Fruit fly (Drosophila melanogaster) whole organism, embryonic: ENCODE results near the gene dj-1beta.

Experiments used
- Bdp1 ChIP-seq: fragments of 200-800 bp; sonication (Bioruptor generic); optimal IDR thresholded peaks from 3 replicates; lab custom pipeline; 2016; ENCODE audit warnings: missing biosample characterization, missing genetic modification characterization
- CG10431 ChIP-seq: fragments of 200-800 bp; sonication (Bioruptor generic); optimal IDR thresholded peaks from 3 replicates; lab custom pipeline; 2018; ENCODE audit warnings: missing biosample characterization, mild to moderate bottlenecking, missing genetic modification characterization
- CG10979 ChIP-seq: fragments of 200-800 bp; sonication (Bioruptor generic); optimal IDR thresholded peaks from 2 replicates; lab custom pipeline; 2018; ENCODE audit warnings: missing biosample characterization, mild to moderate bottlenecking, missing genetic modification characterization, moderate library complexity
- CG11695 ChIP-seq: fragments of 200-800 bp; sonication (Bioruptor generic); IDR thresholded peaks from 3 replicates; pipeline ENCODE4 v1.3.6; 2022; ENCODE audit warnings: missing biosample characterization, missing genetic modification characterization
- CG12769 ChIP-seq: fragments of 200-800 bp; sonication (Bioruptor generic); optimal IDR thresholded peaks from 2 replicates; lab custom pipeline; 2019; ENCODE audit warnings: missing biosample characterization, mild to moderate bottlenecking, missing genetic modification characterization, moderate library complexity
- CG13424 ChIP-seq: fragments of 200-800 bp; sonication (Bioruptor generic); optimal IDR thresholded peaks from 2 replicates; lab custom pipeline; 2019; ENCODE audit warnings: missing biosample characterization, mild to moderate bottlenecking, missing genetic modification characterization, moderate library complexity
- CG15269 ChIP-seq: fragments of 200-800 bp; sonication (Bioruptor generic); optimal IDR thresholded peaks from 2 replicates; lab custom pipeline; 2018; ENCODE audit warnings: missing biosample characterization, mild to moderate bottlenecking, missing genetic modification characterization, moderate library complexity
- CG17361 ChIP-seq: fragments of 200-800 bp; sonication (Bioruptor generic); IDR thresholded peaks from 3 replicates; pipeline ENCODE4 v1.3.6; 2022; ENCODE audit warnings: missing biosample characterization, missing genetic modification characterization
- CG17385 ChIP-seq: fragments of 200-800 bp; sonication (Bioruptor generic); optimal IDR thresholded peaks from 3 replicates; lab custom pipeline; 2018; ENCODE audit warnings: missing biosample characterization, mild to moderate bottlenecking, missing genetic modification characterization
- CG2202 ChIP-seq: fragments of 200-800 bp; sonication (Bioruptor generic); optimal IDR thresholded peaks from 2 replicates; lab custom pipeline; 2018; ENCODE audit warnings: missing biosample characterization, mild to moderate bottlenecking, missing genetic modification characterization
- CG2678 ChIP-seq: fragments of 200-800 bp; sonication (Bioruptor generic); optimal IDR thresholded peaks from 3 replicates; lab custom pipeline; 2019; ENCODE audit warnings: missing biosample characterization, mild to moderate bottlenecking, missing genetic modification characterization, moderate library complexity
- CG2712 ChIP-seq: fragments of 200-800 bp; optimal IDR thresholded peaks from 3 replicates; lab custom pipeline; 2019; ENCODE audit warnings: missing biosample characterization, mild to moderate bottlenecking, missing genetic modification characterization, moderate library complexity
- CG32767 ChIP-seq: fragments of 200-800 bp; sonication (Bioruptor generic); IDR thresholded peaks from 2 replicates; pipeline ENCODE4 v1.3.6; 2022; ENCODE audit warnings: missing biosample characterization, missing genetic modification characterization
- CG33557 ChIP-seq: fragments of 200-800 bp; sonication (Bioruptor generic); optimal IDR thresholded peaks from 2 replicates; lab custom pipeline; 2019; ENCODE audit warnings: missing biosample characterization, mild to moderate bottlenecking, missing genetic modification characterization, moderate library complexity
- CG3847 ChIP-seq: fragments of 200-800 bp; sonication (Bioruptor generic); IDR thresholded peaks from 2 replicates; pipeline ENCODE4 v1.3.6; 2022; ENCODE audit warnings: missing biosample characterization, missing genetic modification characterization
- CG4404 ChIP-seq: fragments of 200-800 bp; sonication (Bioruptor generic); IDR thresholded peaks from 2 replicates; pipeline ENCODE4 v1.3.6; 2022; ENCODE audit warnings: missing biosample characterization, missing genetic modification characterization
- CG4730 ChIP-seq: fragments of 200-800 bp; sonication (Bioruptor generic); IDR thresholded peaks from 2 replicates; pipeline ENCODE4 v1.3.6; 2022; ENCODE audit warnings: missing biosample characterization, missing genetic modification characterization
- CG6683 ChIP-seq: fragments of 200-800 bp; sonication (Bioruptor generic); optimal IDR thresholded peaks from 2 replicates; lab custom pipeline; 2017; ENCODE audit warnings: missing biosample characterization, mild to moderate bottlenecking, missing genetic modification characterization, missing genetic modification reagents
- CG8089 ChIP-seq: fragments of 200-800 bp; sonication (Bioruptor generic); optimal IDR thresholded peaks from 3 replicates; lab custom pipeline; 2016; ENCODE audit warnings: missing biosample characterization, missing genetic modification characterization
- CG8290 ChIP-seq, 3 experiments: fragments of 200-800 bp; sonication (Bioruptor generic); optimal IDR thresholded peaks; 2 replicates each; lab custom pipeline; 2016 to 2019; ENCODE audit warnings: missing biosample characterization in 3 of 3, missing genetic modification characterization in 3 of 3, mild to moderate bottlenecking in 2 of 3, moderate library complexity in 1 of 3
- CG8924 ChIP-seq: fragments of 200-800 bp; optimal IDR thresholded peaks from 3 replicates; lab custom pipeline; 2019; ENCODE audit warnings: missing biosample characterization, mild to moderate bottlenecking, missing genetic modification characterization, moderate library complexity
- Camta ChIP-seq: fragments of 200-800 bp; sonication (Bioruptor generic); optimal IDR thresholded peaks from 2 replicates; lab custom pipeline; 2016; ENCODE audit warnings: missing biosample characterization, missing genetic modification characterization
- D ChIP-seq, 2 experiments: fragments of 200-800 bp in 1 of 2; fragments of >200 bp in 1 of 2; sonication (Bioruptor generic) in 1 of 2; optimal IDR thresholded peaks; 2 replicates in 1 of 2; 3 replicates in 1 of 2; lab custom pipeline; 2017; ENCODE audit warnings: mild to moderate bottlenecking in 1 of 2, missing biosample characterization in 1 of 2, missing genetic modification characterization in 1 of 2, missing genetic modification reagents in 1 of 2
- D19A ChIP-seq: fragments of 200-800 bp; optimal IDR thresholded peaks from 3 replicates; lab custom pipeline; 2019; ENCODE audit warnings: missing biosample characterization, mild to moderate bottlenecking, missing genetic modification characterization, moderate library complexity
- Fer1 ChIP-seq: fragments of 200-800 bp; sonication (Bioruptor generic); optimal IDR thresholded peaks from 2 replicates; lab custom pipeline; 2017; ENCODE audit warnings: missing biosample characterization, mild to moderate bottlenecking, missing genetic modification characterization
- H2.0 ChIP-seq: fragments of 200-800 bp; sonication (Bioruptor generic); IDR thresholded peaks from 2 replicates; pipeline ENCODE4 v1.3.6; 2022; ENCODE audit warnings: missing biosample characterization, missing genetic modification characterization
- HLH3B ChIP-seq: fragments of 200-800 bp; sonication (Bioruptor generic); IDR thresholded peaks from 2 replicates; pipeline ENCODE4 v1.3.6; 2022; ENCODE audit warnings: missing biosample characterization, missing genetic modification characterization
- MTF-1 ChIP-seq: fragments of 200-800 bp; sonication (Bioruptor generic); optimal IDR thresholded peaks from 2 replicates; lab custom pipeline; 2018; ENCODE audit warnings: missing biosample characterization, mild to moderate bottlenecking, missing genetic modification characterization, borderline replicate concordance
- Meics ChIP-seq: fragments of 200-800 bp; sonication (Bioruptor generic); optimal IDR thresholded peaks from 2 replicates; lab custom pipeline; 2017; ENCODE audit warnings: missing biosample characterization, mild to moderate bottlenecking, missing genetic modification characterization
- NFAT ChIP-seq: fragments of 200-800 bp; sonication (Bioruptor generic); IDR thresholded peaks from 2 replicates; pipeline ENCODE4 v1.3.6; 2022; ENCODE audit warnings: missing biosample characterization, missing genetic modification characterization
- NfI ChIP-seq: fragments of 200-800 bp; sonication (Bioruptor generic); optimal IDR thresholded peaks from 3 replicates; lab custom pipeline; 2018; ENCODE audit warnings: missing biosample characterization, mild to moderate bottlenecking, missing genetic modification characterization, moderate library complexity
- Spps ChIP-seq: fragments of 200-800 bp; sonication (Bioruptor generic); optimal IDR thresholded peaks from 2 replicates; lab custom pipeline; 2018; ENCODE audit warnings: missing biosample characterization, mild to moderate bottlenecking, missing genetic modification characterization
- Tbp ChIP-seq: fragments of >200 bp; optimal IDR thresholded peaks from 2 replicates; lab custom pipeline; 2018; ENCODE audit warnings: missing biosample characterization, missing genetic modification characterization
- Xbp1 ChIP-seq: fragments of 200-800 bp; sonication (Bioruptor generic); optimal IDR thresholded peaks from 3 replicates; lab custom pipeline; 2016; ENCODE audit warnings: missing biosample characterization, mild to moderate bottlenecking, missing genetic modification characterization
- bcd ChIP-seq: fragments of 200-800 bp; sonication (Bioruptor generic); optimal IDR thresholded peaks from 2 replicates; lab custom pipeline; 2017; ENCODE audit warnings: missing biosample characterization, mild to moderate bottlenecking, missing genetic modification characterization
- chn ChIP-seq: fragments of 200-800 bp; sonication (Bioruptor generic); optimal IDR thresholded peaks from 2 replicates; lab custom pipeline; 2016; ENCODE audit warnings: missing biosample characterization, missing genetic modification characterization
- ci ChIP-seq: fragments of 200-800 bp; sonication (Bioruptor generic); IDR thresholded peaks from 3 replicates; pipeline ENCODE4 v1.3.6; 2022; ENCODE audit warnings: missing biosample characterization, missing genetic modification characterization
- gcm ChIP-seq: fragments of 200-800 bp; sonication (Bioruptor generic); optimal IDR thresholded peaks from 2 replicates; lab custom pipeline; 2019; ENCODE audit warnings: missing biosample characterization, mild to moderate bottlenecking, missing genetic modification characterization, moderate library complexity
- hb ChIP-seq: fragments of 200-800 bp; sonication (Bioruptor generic); IDR thresholded peaks from 3 replicates; pipeline ENCODE4 v1.3.6; 2022; ENCODE audit warnings: missing biosample characterization, missing genetic modification characterization; ENCODE audit not compliant: partially characterized antibody
- insv ChIP-seq, 2 experiments: fragments of 200-800 bp; sonication (Bioruptor generic); optimal IDR thresholded peaks; 3 replicates each; lab custom pipeline; 2016 to 2018; ENCODE audit warnings: missing biosample characterization in 2 of 2, missing genetic modification characterization in 2 of 2
- lab ChIP-seq: fragments of 200-800 bp; sonication (Bioruptor generic); optimal IDR thresholded peaks from 3 replicates; lab custom pipeline; 2017; ENCODE audit warnings: missing biosample characterization, missing genetic modification characterization, mild to moderate bottlenecking, moderate library complexity, missing genetic modification reagents
- nom ChIP-seq: fragments of 200-800 bp; sonication (Bioruptor generic); optimal IDR thresholded peaks from 2 replicates; lab custom pipeline; 2017; ENCODE audit warnings: missing biosample characterization, missing genetic modification characterization, mild to moderate bottlenecking, moderate library complexity, missing genetic modification reagents
- onecut ChIP-seq: fragments of 200-800 bp; sonication (Bioruptor generic); IDR thresholded peaks from 2 replicates; pipeline ENCODE4 v1.3.6; 2022; ENCODE audit warnings: missing biosample characterization, missing genetic modification characterization
- otp ChIP-seq: fragments of 200-800 bp; sonication (Bioruptor generic); IDR thresholded peaks from 3 replicates; pipeline ENCODE4, ENCODE4 v1.3.6; 2022; ENCODE audit warnings: missing biosample characterization, missing genetic modification characterization
- pum ChIP-seq: fragments of 200-800 bp; sonication (Bioruptor generic); optimal IDR thresholded peaks from 2 replicates; lab custom pipeline; 2016; ENCODE audit warnings: missing biosample characterization, missing genetic modification characterization
- sens ChIP-seq: fragments of 200-800 bp; sonication (Bioruptor generic); peaks from one replicate; lab custom pipeline; 2016; ENCODE audit warnings: missing biosample characterization, missing genetic modification characterization
- slp2 ChIP-seq: fragments of 200-800 bp; sonication (Bioruptor generic); optimal IDR thresholded peaks from 2 replicates; lab custom pipeline; 2016; ENCODE audit warnings: missing biosample characterization, missing genetic modification characterization
- tin ChIP-seq: fragments of 200-800 bp; sonication (Bioruptor generic); optimal IDR thresholded peaks from 3 replicates; lab custom pipeline; 2016; ENCODE audit warnings: missing biosample characterization, missing genetic modification characterization
- trem ChIP-seq: fragments of 200-800 bp; optimal IDR thresholded peaks from 3 replicates; lab custom pipeline; 2019; ENCODE audit warnings: missing biosample characterization, mild to moderate bottlenecking, missing genetic modification characterization, moderate library complexity
- zen2 ChIP-seq: fragments of 200-800 bp; sonication (Bioruptor generic); IDR thresholded peaks from 3 replicates; pipeline ENCODE4 v1.3.6; 2022; ENCODE audit warnings: missing biosample characterization, missing genetic modification characterization; ENCODE audit not compliant: partially characterized antibody

The dj-1beta gene

DNA sequence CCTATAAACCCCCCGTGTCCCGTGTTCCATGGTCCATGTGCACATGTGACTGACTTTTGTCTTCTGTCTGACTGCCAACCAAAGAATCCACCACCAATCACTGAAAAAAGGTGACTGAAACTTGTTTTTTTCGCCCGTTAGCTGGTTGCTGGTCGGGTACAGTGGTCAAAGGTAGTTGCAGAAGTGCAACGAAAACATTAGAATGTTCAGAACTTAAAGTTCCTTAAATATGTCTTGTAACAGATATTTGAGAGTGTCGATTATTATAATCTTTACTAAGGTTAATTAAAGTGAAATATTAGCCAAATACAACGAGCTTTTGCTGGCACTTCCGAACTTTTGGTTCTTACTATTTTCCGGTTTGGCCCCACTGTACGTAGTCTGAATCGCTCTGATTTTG is 45.8 kb upstream of the dj-1beta start (continued):
- TF ChIP-seq Spps (tag; lab: Kevin White, UChicago) (peak; percentile 50), otp (peak; percentile 51; the same call in 1 of the 3 replicates), D19A (tag; lab: Kevin White, UChicago) (peak; percentile 61), tin (GFP tag; lab: Kevin White, UChicago) (peak; percentile 58), zen2 (no peak), slp2 (GFP tag; lab: Kevin White, UChicago) (peak; percentile 17), D (optimal IDR thresholded peaks at IDR 0.05; lab: Kevin White, UChicago) (no peak), D (GFP tag; optimal IDR thresholded peaks at IDR 0.05; lab: Kevin White, UChicago) (peak; percentile 55), nom (GFP tag; lab: Kevin White, UChicago) (no peak), CG11695 (0 out of 3 replicates have a peak, but pooled peaks have one; percentile 47), H2.0 (GFP tag; lab: Robert Waterston, UW) (no peak), onecut (GFP tag; lab: Robert Waterston, UW) (peak; percentile 42), CG2202 (peak; percentile 63), CG8089 (GFP tag; lab: Kevin White, UChicago) (peak; percentile 8), Fer1 (GFP tag; lab: Kevin White, UChicago) (peak; percentile 62), CG10431 (GFP tag; lab: Kevin White, UChicago) (peak; percentile 42), gcm (peak; percentile 24), bcd (GFP tag; lab: Kevin White, UChicago) (peak; percentile 29), pum (GFP tag; lab: Kevin White, UChicago) (peak; percentile 36), trem (tag; lab: Kevin White, UChicago) (peak; percentile 57), CG10979 (tag; lab: Kevin White, UChicago) (peak; percentile 80), CG17385 (peak; percentile 47), Bdp1 (GFP tag; lab: Kevin White, UChicago) (no peak), HLH3B (GFP tag; lab: Robert Waterston, UW) (peak; percentile 62), CG6683 (GFP tag; lab: Kevin White, UChicago) (peak; percentile 22), sens (GFP tag; lab: Kevin White, UChicago) (peak; percentile 95), Camta (GFP tag; lab: Kevin White, UChicago) (peak; percentile 14), Meics (GFP tag; lab: Kevin White, UChicago) (peak; percentile 10), CG8924 (tag; lab: Kevin White, UChicago) (peak; percentile 59), CG3847 (GFP tag; lab: Robert Waterston, UW) (no peak), Tbp (no peak), NFAT (GFP tag; lab: Robert Waterston, UW) (no peak), CG2678 (tag; lab: Kevin White, UChicago) (peak; percentile 65), CG17361 (GFP tag; lab: Robert Waterston, UW) (peak; percentile 62; the same call in 2 of the 3 replicates), CG4404 (GFP tag; lab: Robert Waterston, UW) (peak; percentile 65), ci (GFP tag; lab: Robert Waterston, UW) (peak; percentile 54; the same call in 1 of the 3 replicates), CG12769 (no peak), CG2712 (tag; lab: Kevin White, UChicago) (peak; percentile 77), chn (GFP tag; lab: Kevin White, UChicago) (peak; percentile 48), CG13424 (tag; lab: Kevin White, UChicago) (peak; percentile 47), CG8290 (GFP tag; optimal IDR thresholded peaks at IDR 0.05; lab: Kevin White, UChicago) (no peak), CG8290 (tag; optimal IDR thresholded peaks at IDR 0.05; lab: Kevin White, UChicago) (no peak), CG15269 (tag; lab: Kevin White, UChicago) (peak; percentile 24), CG4730 (GFP tag; lab: Robert Waterston, UW) (no peak), MTF-1 (GFP tag; lab: Kevin White, UChicago) (peak; percentile 24), CG32767 (GFP tag; lab: Robert Waterston, UW) (no peak), NfI (GFP tag; lab: Kevin White, UChicago) (peak; percentile 21), hb (GFP tag; lab: Robert Waterston, UW) (no peak), CG33557 (GFP tag; lab: Kevin White, UChicago) (peak; percentile 67), Xbp1 (GFP tag; lab: Kevin White, UChicago) (peak; percentile 54), lab (GFP tag; lab: Kevin White, UChicago) (peak; percentile 63), insv (GFP tag; optimal IDR thresholded peaks at IDR 0.05; lab: Kevin White, UChicago) (no peak)
